Worm (Caenorhabditis elegans): Measurements from ENCODE around the gene glb-13.

glb-13 gene

ce11 chrX:12378293-12378692, at the start of gene glb-13:
Gene glb-13, minus strand, starts transcription at chrX:12378393.
- no peak for TF ChIP-seq lin-32 (GFP tag; optimal IDR thresholded peaks at IDR 0.05)
- TF ChIP-seq tbx-8 (GFP tag; optimal IDR thresholded peaks at IDR 0.05): no peak

- TF ChIP-seq unc-62 (GFP tag; optimal IDR thresholded peaks at IDR 0.05): peak; percentile 1
- TF ChIP-seq mab-5 (tag; optimal IDR thresholded peaks at IDR 0.05): no peak
Measured at ce11 chrX:12425427-12425826, 47.2 kb upstream of the glb-13 start, which contains the start of gene T24D3.2. Gene T24D3.2, plus strand, starts transcription at chrX:12425730.

ce11 chrX:12422580-12422979, 44.4 kb upstream of the glb-13 start:
- TF ChIP-seq lin-32 (GFP tag; optimal IDR thresholded peaks at IDR 0.05) (no peak), ceh-39 (tag; optimal IDR thresholded peaks at IDR 0.05) (no peak), pha-4 (tag; optimal IDR thresholded peaks at IDR 0.05) (no peak), ceh-43 (GFP tag; optimal IDR thresholded peaks at IDR 0.05) (no peak)

ce11 chrX:12415832-12416231, 37.6 kb upstream of the glb-13 start:
- no peak for TF ChIP-seq unc-39 (tag; optimal IDR thresholded peaks at IDR 0.05)
- TF ChIP-seq hlh-1 (tag; optimal IDR thresholded peaks at IDR 0.05): peak; percentile 94

ce11 chrX:12413941-12414340, 35.7 kb upstream of the glb-13 start, which contains the start of gene lin-2:
Gene lin-2, minus strand, starts transcription at chrX:12414041.
- TF ChIP-seq nhr-2 (tag; optimal IDR thresholded peaks at IDR 0.05): no peak
- TF ChIP-seq sem-2 (GFP tag; optimal IDR thresholded peaks at IDR 0.05): no peak
- TF ChIP-seq unc-120 (tag; optimal IDR thresholded peaks at IDR 0.05; ENCODE audit: poor library complexity, severe bottlenecking): no peak
- TF ChIP-seq ceh-43 (GFP tag; optimal IDR thresholded peaks at IDR 0.05): no peak
- no peak for TF ChIP-seq nhr-28 (tag; optimal IDR thresholded peaks at IDR 0.05)
- no peak for TF ChIP-seq ztf-11 (tag; optimal IDR thresholded peaks at IDR 0.05)
- TF ChIP-seq nhr-76 (tag; optimal IDR thresholded peaks at IDR 0.05): no peak
- TF ChIP-seq ces-1 (GFP tag; optimal IDR thresholded peaks at IDR 0.05): no peak
- TF ChIP-seq unc-39 (tag; optimal IDR thresholded peaks at IDR 0.05): no peak
- no peak for TF ChIP-seq flh-1 (GFP tag; optimal IDR thresholded peaks at IDR 0.05)
- no peak for TF ChIP-seq elt-3 (tag; optimal IDR thresholded peaks at IDR 0.05)
- TF ChIP-seq hlh-1 (tag; optimal IDR thresholded peaks at IDR 0.05): no peak

- TF ChIP-seq nhr-237 (tag; optimal IDR thresholded peaks at IDR 0.05) (no peak), lin-32 (GFP tag; optimal IDR thresholded peaks at IDR 0.05) (no peak), elt-3 (tag; optimal IDR thresholded peaks at IDR 0.05) (no peak), zip-8 (tag; optimal IDR thresholded peaks at IDR 0.05) (no peak), ham-2 (GFP tag; optimal IDR thresholded peaks at IDR 0.05) (no peak), bed-3 (GFP tag; optimal IDR thresholded peaks at IDR 0.05) (no peak), unc-62 (GFP tag; optimal IDR thresholded peaks at IDR 0.05) (no peak), sem-2 (GFP tag; optimal IDR thresholded peaks at IDR 0.05) (no peak), cnd-1 (tag; optimal IDR thresholded peaks at IDR 0.05) (no peak), unc-39 (tag; optimal IDR thresholded peaks at IDR 0.05) (no peak), mls-2 (tag; optimal IDR thresholded peaks at IDR 0.05) (peak; percentile 33), ces-1 (GFP tag; optimal IDR thresholded peaks at IDR 0.05) (peak; percentile 98), lsy-2 (tag; optimal IDR thresholded peaks at IDR 0.05) (no peak), unc-120 (tag; optimal IDR thresholded peaks at IDR 0.05; ENCODE audit: poor library complexity, severe bottlenecking) (peak; percentile 32), nhr-12 (tag; optimal IDR thresholded peaks at IDR 0.05) (no peak), blmp-1 (tag; optimal IDR thresholded peaks at IDR 0.05) (no peak), snpc-4 (tag; optimal IDR thresholded peaks at IDR 0.05) (no peak), hlh-1 (tag; optimal IDR thresholded peaks at IDR 0.05) (no peak), lin-13 (tag; optimal IDR thresholded peaks at IDR 0.05) (no peak), sptf-1 (tag; optimal IDR thresholded peaks at IDR 0.05) (peak; percentile 71), ztf-11 (tag; optimal IDR thresholded peaks at IDR 0.05) (no peak), drap-1 (GFP tag; optimal IDR thresholded peaks at IDR 0.05) (peak; percentile 62), nhr-76 (tag; optimal IDR thresholded peaks at IDR 0.05) (no peak), nhr-28 (tag; optimal IDR thresholded peaks at IDR 0.05) (no peak)
Measured at ce11 chrX:12407297-12407696, 29.1 kb upstream of the glb-13 start.

Data from whole organism, mixed stage, embryonic.